Fruit fly (Drosophila melanogaster) whole organism, wandering third instar larva: ENCODE results near the gene Sas-6.

Experiments used
- Hr83 ChIP-seq: fragments of 200-300 bp; sonication (Bioruptor generic); optimal IDR thresholded peaks from 2 replicates; lab custom pipeline; 2016; ENCODE audit warnings: missing biosample characterization, mild to moderate bottlenecking, missing genetic modification characterization, moderate library complexity; ENCODE audit not compliant: poor library complexity, severe bottlenecking
- pan ChIP-seq: fragments of >200 bp; optimal IDR thresholded peaks from 2 replicates; lab custom pipeline; 2017
- psq ChIP-seq: fragments of 200-800 bp; sonication (Bioruptor generic); optimal IDR thresholded peaks from 3 replicates; lab custom pipeline; 2017; ENCODE audit warnings: missing biosample characterization, mild to moderate bottlenecking, missing genetic modification characterization, moderate library complexity
- rgr ChIP-seq: fragments of 200-800 bp; sonication (Bioruptor generic); optimal IDR thresholded peaks from 3 replicates; lab custom pipeline; 2016; ENCODE audit warnings: missing biosample characterization, mild to moderate bottlenecking, missing genetic modification characterization

DNA sequence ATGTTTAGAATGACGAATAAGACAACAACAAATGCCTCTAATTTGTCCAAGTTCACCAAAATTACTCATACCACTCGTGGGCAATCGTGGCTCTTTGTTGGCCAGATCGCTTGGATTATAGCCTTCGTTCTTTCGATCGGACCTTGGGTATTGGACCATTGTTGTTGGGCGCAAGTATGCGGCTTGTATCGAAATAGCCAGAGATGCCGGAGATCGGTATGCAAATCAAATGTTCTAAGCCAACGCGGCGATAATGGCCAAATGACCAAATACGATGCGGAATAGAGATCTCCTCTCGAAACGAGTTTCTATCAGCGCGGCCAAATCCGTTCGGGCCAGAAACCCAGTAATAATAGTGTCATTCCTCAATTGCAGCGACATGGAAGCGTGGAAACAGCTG is 9.9 kb upstream of the Sas-6 start:
- TF ChIP-seq pan (lab: Kevin White, UChicago) = no peak
- TF ChIP-seq rgr = no peak
- TF ChIP-seq psq (GFP tag; lab: Kevin White, UChicago) = no peak
- TF ChIP-seq Hr83 = no peak
